Fruit fly (Drosophila melanogaster): Measurements from ENCODE around the gene CG42371.

The CG42371 gene

dm6 chr2L:2196590-2197474 is 20.2 kb downstream of the CG42371 start (continued):
- TF ChIP-seq CG12219 (GFP tag; optimal IDR thresholded peaks at IDR 0.05) (peak; percentile 45), NFAT (GFP tag; IDR thresholded peaks at IDR 0.05) (no peak), Pdp1 (GFP tag; optimal IDR thresholded peaks at IDR 0.05) (peak in 1 of 2 experiments; percentile 81), BtbVII (GFP tag; optimal IDR thresholded peaks at IDR 0.05) (peak; percentile 78), CG33557 (GFP tag; optimal IDR thresholded peaks at IDR 0.05) (no peak), Chrac-16 (GFP tag; optimal IDR thresholded peaks at IDR 0.05) (peak; percentile 37), E2f1 (GFP tag; IDR thresholded peaks at IDR 0.05) (no peak), corto (GFP tag; optimal IDR thresholded peaks at IDR 0.05) (peak; percentile 2), ken (GFP tag; IDR thresholded peaks at IDR 0.05) (no peak), dan (GFP tag; IDR thresholded peaks at IDR 0.05) (no peak), CG5953 (GFP tag; IDR thresholded peaks at IDR 0.05) (no peak), hb (GFP tag; IDR thresholded peaks at IDR 0.05; ENCODE audit: partially characterized antibody) (no peak), CTCF (GFP tag; optimal IDR thresholded peaks at IDR 0.05) (peak; percentile 26), Ada2b (GFP tag; IDR thresholded peaks at IDR 0.05) (no peak), Abd-B (GFP tag; optimal IDR thresholded peaks at IDR 0.05) (no peak), Dad (GFP tag; optimal IDR thresholded peaks at IDR 0.05) (peak; percentile 9), Eip74EF (GFP tag; optimal IDR thresholded peaks at IDR 0.05) (peak in 1 of 2 experiments; percentile 94), ind (GFP tag; optimal IDR thresholded peaks at IDR 0.05) (peak; percentile 13), unc-4 (GFP tag; IDR thresholded peaks at IDR 0.05; ENCODE audit: partially characterized antibody) (no peak), Blimp-1 (GFP tag; optimal IDR thresholded peaks at IDR 0.05) (peak; percentile 16), CG32772 (GFP tag; IDR thresholded peaks at IDR 0.05) (no peak), H2.0 (GFP tag; IDR thresholded peaks at IDR 0.05) (no peak), cg (GFP tag; optimal IDR thresholded peaks at IDR 0.05) (peak; percentile 98)

- TF ChIP-seq Neu2 (GFP tag; optimal IDR thresholded peaks at IDR 0.05; ENCODE audit: borderline replicate concordance) (no peak), CG30431 (GFP tag; optimal IDR thresholded peaks at IDR 0.05) (no peak), CG17829 (tag; optimal IDR thresholded peaks at IDR 0.05) (no peak), insv (GFP tag; optimal IDR thresholded peaks at IDR 0.05) (peak in 1 of 2 experiments; percentile 53), ara (GFP tag; IDR thresholded peaks at IDR 0.05) (no peak), zen (tag; optimal IDR thresholded peaks at IDR 0.05) (peak; percentile 16), pita (GFP tag; optimal IDR thresholded peaks at IDR 0.05) (peak; percentile 37)
Observed at dm6 chr2L:2195328-2195727, 21.7 kb downstream of the CG42371 start.

- TF ChIP-seq fu2 (GFP tag; optimal IDR thresholded peaks at IDR 0.05), result no peak
- TF ChIP-seq pnt (GFP tag; optimal IDR thresholded peaks at IDR 0.05), result no peak
- TF ChIP-seq CG4360 (GFP tag; IDR thresholded peaks at IDR 0.05), result no peak
- TF ChIP-seq CG16815 (GFP tag; optimal IDR thresholded peaks at IDR 0.05), result no peak
- peak; percentile 77 for TF ChIP-seq Med (GFP tag)
- TF ChIP-seq Chrac-16 (GFP tag; optimal IDR thresholded peaks at IDR 0.05), result no peak
- no peak for TF ChIP-seq CG16813 (GFP tag; IDR thresholded peaks at IDR 0.05; ENCODE audit: partially characterized antibody)
- peak; percentile 19 for TF ChIP-seq exex (tag; optimal IDR thresholded peaks at IDR 0.05)
- no peak for TF ChIP-seq CG8281 (tag; optimal IDR thresholded peaks at IDR 0.05)
- TF ChIP-seq sd (tag; optimal IDR thresholded peaks at IDR 0.05), result peak; percentile 22
- TF ChIP-seq Oaz (GFP tag; IDR thresholded peaks at IDR 0.05), result no peak
- TF ChIP-seq CG15514 (GFP tag; optimal IDR thresholded peaks at IDR 0.05), result no peak
- TF ChIP-seq Trl (optimal IDR thresholded peaks at IDR 0.05), result no peak
- no peak for TF ChIP-seq Trl (GFP tag; optimal IDR thresholded peaks at IDR 0.05)
- no peak for TF ChIP-seq lab (GFP tag; optimal IDR thresholded peaks at IDR 0.05)
- TF ChIP-seq CG18764 (GFP tag; optimal IDR thresholded peaks at IDR 0.05), result no peak
- TF ChIP-seq Stat92E (GFP tag; optimal IDR thresholded peaks at IDR 0.05), result no peak
- no peak for TF ChIP-seq H15 (GFP tag; IDR thresholded peaks at IDR 0.05)
- no peak for TF ChIP-seq tup (GFP tag; optimal IDR thresholded peaks at IDR 0.05)
Observed at dm6 chr2L:2194305-2194828, 22.7 kb downstream of the CG42371 start.

All from whole organism, embryonic.